Worm (Caenorhabditis elegans) whole organism, young adult: Measurements from ENCODE around the gene T02B11.9.
"Not testable (repeated sequence)": the region's sequence is repeated elsewhere in the genome, so short reads cannot be mapped to it uniquely, and the experiment has no call there.

Source experiments
- C06A6.2 ChIP-seq: fragments of 200-800 bp; sonication (Bioruptor generic); conservative IDR thresholded peaks from 2 replicates; pipeline ENCODE4 v1.3.6; 2022; ENCODE audit warnings: missing genetic modification characterization, missing compliant biosample characterization
- D2030.7 ChIP-seq: fragments of 200-800 bp; sonication (Bioruptor generic); IDR thresholded peaks from 2 replicates; pipeline ENCODE4 v1.3.6; 2022; ENCODE audit warnings: missing genetic modification reagents, missing genetic modification characterization, missing compliant biosample characterization
- F10E7.11 ChIP-seq: sonication (generic microtip); optimal IDR thresholded peaks from 2 replicates; lab custom pipeline; 2017; ENCODE audit warnings: mild to moderate bottlenecking, missing genetic modification characterization, moderate library complexity, missing compliant biosample characterization
- F37B4.10 ChIP-seq: fragments of 200-800 bp; sonication (Bioruptor generic); IDR thresholded peaks from 2 replicates; pipeline ENCODE4 v1.3.6; 2022; ENCODE audit warnings: missing genetic modification characterization, missing compliant biosample characterization
- F57A8.1 ChIP-seq: fragments of 200-800 bp; sonication (Bioruptor generic); optimal IDR thresholded peaks from 2 replicates; lab custom pipeline; 2018; ENCODE audit warnings: mild to moderate bottlenecking, missing genetic modification characterization, moderate library complexity, missing compliant biosample characterization
- K12H6.12 ChIP-seq: fragments of 200-800 bp; sonication (Bioruptor generic); optimal IDR thresholded peaks from 2 replicates; lab custom pipeline; 2018; ENCODE audit warnings: mild to moderate bottlenecking, missing genetic modification characterization, missing compliant biosample characterization
- Y53F4B.3 ChIP-seq: fragments of 200-800 bp; sonication (Bioruptor generic); IDR thresholded peaks from 2 replicates; pipeline ENCODE4 v1.3.6; 2022; ENCODE audit warnings: missing genetic modification reagents, missing genetic modification characterization, missing compliant biosample characterization
- Y53G8AR.9 ChIP-seq: fragments of 200-800 bp; sonication (Bioruptor generic); conservative IDR thresholded peaks from 2 replicates; pipeline ENCODE4 v1.3.6; 2022; ENCODE audit warnings: missing genetic modification reagents, missing genetic modification characterization, missing compliant biosample characterization
- ZK185.1 ChIP-seq: sonication (generic microtip); optimal IDR thresholded peaks from 2 replicates; lab custom pipeline; 2016; ENCODE audit warnings: mild to moderate bottlenecking, missing genetic modification characterization, missing compliant biosample characterization; ENCODE audit not compliant: poor library complexity, severe bottlenecking
- aptf-3 ChIP-seq: fragments of 200-800 bp; sonication (Bioruptor generic); IDR thresholded peaks from 2 replicates; pipeline ENCODE4 v1.3.6; 2022; ENCODE audit warnings: missing genetic modification characterization, missing compliant biosample characterization
- ceh-100 ChIP-seq: fragments of 200-800 bp; sonication (Bioruptor generic); IDR thresholded peaks from 2 replicates; pipeline ENCODE4 v1.3.6; 2022; ENCODE audit warnings: missing genetic modification reagents, missing genetic modification characterization, missing compliant biosample characterization
- ceh-58 ChIP-seq: fragments of 200-800 bp; sonication (Bioruptor generic); IDR thresholded peaks from 2 replicates; pipeline ENCODE4 v1.3.6; 2022; ENCODE audit warnings: missing genetic modification characterization, missing compliant biosample characterization
- ceh-91 ChIP-seq: fragments of 200-800 bp; sonication (Bioruptor generic); IDR thresholded peaks from 2 replicates; pipeline ENCODE4 v1.3.6; 2022; ENCODE audit warnings: missing genetic modification reagents, missing genetic modification characterization, missing compliant biosample characterization
- chd-7 ChIP-seq: sonication (generic microtip); optimal IDR thresholded peaks from 2 replicates; lab custom pipeline; 2016; ENCODE audit warnings: mild to moderate bottlenecking, missing genetic modification characterization, moderate library complexity, missing compliant biosample characterization
- die-1 ChIP-seq: sonication (generic microtip); optimal IDR thresholded peaks from 2 replicates; lab custom pipeline; 2016; ENCODE audit warnings: missing genotype, mild to moderate bottlenecking, missing genetic modification characterization, missing compliant biosample characterization
- dpff-1 ChIP-seq: sonication (generic microtip); optimal IDR thresholded peaks from 2 replicates; lab custom pipeline; 2017; ENCODE audit warnings: mild to moderate bottlenecking, missing genetic modification characterization, missing compliant biosample characterization
- efl-1 ChIP-seq: fragments of 150-350 bp; optimal IDR thresholded peaks from 2 replicates; lab custom pipeline; 2014; ENCODE audit warnings: missing biosample characterization, missing genetic modification reagents, missing genetic modification characterization
- egl-18 ChIP-seq: fragments of 200-800 bp; sonication (Bioruptor generic); IDR thresholded peaks from 2 replicates; pipeline ENCODE4 v1.3.6; 2022; ENCODE audit warnings: missing genetic modification reagents, missing genetic modification characterization, missing compliant biosample characterization
- egrh-3 ChIP-seq: fragments of 200-800 bp; sonication (Bioruptor generic); IDR thresholded peaks from 2 replicates; pipeline ENCODE4 v1.3.6; 2022; ENCODE audit warnings: missing genetic modification reagents, missing genetic modification characterization, missing compliant biosample characterization
- hrde-1 ChIP-seq: sonication (generic microtip); optimal IDR thresholded peaks from 2 replicates; lab custom pipeline; 2016; ENCODE audit warnings: missing genetic modification characterization, mild to moderate bottlenecking, missing compliant biosample characterization, moderate library complexity, missing genotype, missing genetic modification reagents, borderline replicate concordance
- hsf-1 ChIP-seq: fragments of 200-800 bp; sonication (Bioruptor generic); IDR thresholded peaks from 2 replicates; pipeline ENCODE4 v1.3.6; 2022; ENCODE audit warnings: missing genetic modification reagents, missing genetic modification characterization, missing compliant biosample characterization
- lag-1 ChIP-seq: fragments of 200-800 bp; sonication (Bioruptor generic); IDR thresholded peaks from 2 replicates; pipeline ENCODE4 v1.3.6; 2022; ENCODE audit warnings: missing genetic modification reagents, missing genetic modification characterization, missing compliant biosample characterization
- lin-40 ChIP-seq: sonication (generic microtip); optimal IDR thresholded peaks from 2 replicates; lab custom pipeline; 2016; ENCODE audit warnings: missing genetic modification characterization, mild to moderate bottlenecking, missing compliant biosample characterization, missing genotype, missing genetic modification reagents
- lir-1 ChIP-seq: fragments of 200-800 bp; sonication (Bioruptor generic); conservative IDR thresholded peaks from 2 replicates; pipeline ENCODE4 v1.3.6; 2022; ENCODE audit warnings: missing genetic modification reagents, missing genetic modification characterization, missing compliant biosample characterization
- madf-10 ChIP-seq: sonication (generic microtip); optimal IDR thresholded peaks from 2 replicates; lab custom pipeline; 2016; ENCODE audit warnings: mild to moderate bottlenecking, missing genetic modification characterization, missing compliant biosample characterization
- madf-3 ChIP-seq: fragments of 200-800 bp; sonication (Bioruptor generic); IDR thresholded peaks from 2 replicates; pipeline ENCODE4 v1.3.6; 2022; ENCODE audit warnings: missing genetic modification reagents, missing genetic modification characterization, missing compliant biosample characterization
- madf-8 ChIP-seq: fragments of 200-800 bp; sonication (Bioruptor generic); conservative IDR thresholded peaks from 2 replicates; pipeline ENCODE4 v1.3.6; 2022; ENCODE audit warnings: missing genetic modification reagents, missing genetic modification characterization, missing compliant biosample characterization
- mcd-1 ChIP-seq: fragments of 200-800 bp; sonication (Bioruptor generic); IDR thresholded peaks from 2 replicates; pipeline ENCODE4 v1.3.6; 2022; ENCODE audit warnings: missing genetic modification reagents, missing genetic modification characterization, missing compliant biosample characterization
- mel-28 ChIP-seq: sonication (generic microtip); optimal IDR thresholded peaks from 2 replicates; lab custom pipeline; 2016; ENCODE audit warnings: borderline replicate concordance, mild to moderate bottlenecking, missing genetic modification characterization, missing compliant biosample characterization
- mxl-1 ChIP-seq: sonication (generic microtip); optimal IDR thresholded peaks from 2 replicates; lab custom pipeline; 2016; ENCODE audit warnings: missing genetic modification characterization, missing compliant biosample characterization
- nfyb-1 ChIP-seq: fragments of 200-800 bp; sonication (Bioruptor generic); IDR thresholded peaks from 2 replicates; pipeline ENCODE4 v1.3.6; 2022; ENCODE audit warnings: missing genetic modification reagents, missing genetic modification characterization, missing compliant biosample characterization
- nhr-120 ChIP-seq: fragments of 200-800 bp; sonication (Bioruptor generic); IDR thresholded peaks from 2 replicates; pipeline ENCODE4 v1.3.6; 2022; ENCODE audit warnings: missing genetic modification characterization, missing compliant biosample characterization
- sdz-38 ChIP-seq: sonication (generic microtip); optimal IDR thresholded peaks from 2 replicates; lab custom pipeline; 2016; ENCODE audit warnings: missing genotype, missing genetic modification characterization, missing compliant biosample characterization
- snpc-1.3 ChIP-seq: sonication (generic microtip); optimal IDR thresholded peaks from 2 replicates; lab custom pipeline; 2017; ENCODE audit warnings: missing genetic modification characterization, mild to moderate bottlenecking, missing compliant biosample characterization, antibody characterized with exemption, moderate library complexity, missing genotype, missing genetic modification reagents; ENCODE audit not compliant: insufficient read depth
- snpc-3.4 ChIP-seq: sonication (generic microtip); optimal IDR thresholded peaks from 2 replicates; lab custom pipeline; 2017; ENCODE audit warnings: missing genetic modification characterization, mild to moderate bottlenecking, missing compliant biosample characterization, antibody characterized with exemption, moderate library complexity, missing genotype, missing genetic modification reagents
- sptf-2 ChIP-seq: fragments of 200-800 bp; sonication (Bioruptor generic); optimal IDR thresholded peaks from 2 replicates; lab custom pipeline; 2018; ENCODE audit warnings: mild to moderate bottlenecking, missing genetic modification characterization, missing compliant biosample characterization
- zfh-2 ChIP-seq: fragments of 200-800 bp; sonication (Bioruptor generic); conservative IDR thresholded peaks from 2 replicates; pipeline ENCODE4 v1.3.6; 2022; ENCODE audit warnings: missing genetic modification reagents, missing genetic modification characterization, missing compliant biosample characterization
- ztf-28 ChIP-seq: fragments of 200-800 bp; sonication (Bioruptor generic); IDR thresholded peaks from 2 replicates; pipeline ENCODE4 v1.3.6; 2022; ENCODE audit warnings: missing genetic modification reagents, missing genetic modification characterization, missing compliant biosample characterization
- ztf-3 ChIP-seq: fragments of 200-800 bp; sonication (Bioruptor generic); optimal IDR thresholded peaks from 2 replicates; lab custom pipeline; 2018; ENCODE audit warnings: mild to moderate bottlenecking, missing genetic modification characterization, missing compliant biosample characterization

The T02B11.9 gene

DNA sequence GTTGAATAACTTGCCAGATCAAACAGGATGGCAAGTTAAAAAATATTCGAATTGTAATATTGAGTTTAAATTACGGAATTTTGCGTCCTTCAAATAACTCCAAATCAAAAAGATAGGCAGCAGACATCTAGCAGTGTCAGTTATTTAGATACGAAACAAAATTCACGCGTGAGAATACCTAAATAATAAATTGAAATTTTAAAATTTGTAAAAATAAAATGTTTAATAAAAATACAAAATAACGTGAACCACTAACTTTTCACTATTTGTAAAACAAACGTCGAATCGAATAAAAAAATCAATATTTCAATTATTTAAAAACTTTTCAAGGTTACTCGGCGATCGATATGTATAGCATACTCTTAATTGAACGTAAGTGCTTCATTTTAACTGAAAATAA lies at the start of gene T02B11.9:
TSS of gene T02B11.9 (plus strand) at position 301 of the 400 bp plus-strand sequence.
- TF ChIP-seq ceh-100 (no peak), K12H6.12 (tag; lab: Kevin White, UChicago) (no peak), C06A6.2 (GFP tag; lab: Robert Waterston, UW) (no peak), snpc-3.4 (no peak), sdz-38 (tag; lab: Kevin White, UChicago) (no peak), lir-1 (GFP tag; lab: Robert Waterston, UW) (no peak), F10E7.11 (no peak), lin-40 (no peak), sptf-2 (GFP tag; lab: Kevin White, UChicago) (no peak)
- TF ChIP-seq, all 124 proteins: peak for 0

DNA sequence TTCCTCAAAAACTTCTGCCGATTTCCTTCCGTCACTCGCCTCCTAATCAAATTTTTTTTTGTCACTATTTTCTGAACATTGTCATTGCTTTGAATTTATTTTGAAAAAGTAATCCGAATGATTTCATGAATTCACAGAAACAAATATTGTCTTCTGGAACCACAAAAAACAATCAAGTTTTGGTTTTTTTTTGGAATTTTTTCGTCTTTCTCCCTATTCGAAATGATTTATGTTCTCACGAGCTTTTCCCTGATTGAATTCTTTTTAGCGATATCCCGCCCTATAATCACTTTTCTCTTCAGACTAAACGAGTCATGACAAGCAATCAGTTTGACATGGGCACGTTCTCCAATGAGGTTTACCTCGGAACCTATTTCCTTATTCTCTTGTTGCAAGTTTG lies 42.7 kb upstream of the T02B11.9 start, which contains the start of gene F41H8.1:
TSS of gene F41H8.1 (plus strand) at position 301 of the 400 bp plus-strand sequence.
- TF ChIP-seq snpc-1.3 (tag; lab: Kevin White, UChicago) (no peak), ZK185.1 (no peak), nhr-120 (GFP tag; lab: Robert Waterston, UW) (no peak), D2030.7 (no peak), madf-3 (GFP tag; lab: Robert Waterston, UW) (no peak), ceh-91 (no peak), madf-8 (GFP tag; lab: Robert Waterston, UW) (no peak), ceh-100 (no peak), dpff-1 (tag; lab: Kevin White, UChicago) (no peak), ztf-3 (GFP tag; lab: Kevin White, UChicago) (no peak), lir-1 (GFP tag; lab: Robert Waterston, UW) (no peak)

DNA sequence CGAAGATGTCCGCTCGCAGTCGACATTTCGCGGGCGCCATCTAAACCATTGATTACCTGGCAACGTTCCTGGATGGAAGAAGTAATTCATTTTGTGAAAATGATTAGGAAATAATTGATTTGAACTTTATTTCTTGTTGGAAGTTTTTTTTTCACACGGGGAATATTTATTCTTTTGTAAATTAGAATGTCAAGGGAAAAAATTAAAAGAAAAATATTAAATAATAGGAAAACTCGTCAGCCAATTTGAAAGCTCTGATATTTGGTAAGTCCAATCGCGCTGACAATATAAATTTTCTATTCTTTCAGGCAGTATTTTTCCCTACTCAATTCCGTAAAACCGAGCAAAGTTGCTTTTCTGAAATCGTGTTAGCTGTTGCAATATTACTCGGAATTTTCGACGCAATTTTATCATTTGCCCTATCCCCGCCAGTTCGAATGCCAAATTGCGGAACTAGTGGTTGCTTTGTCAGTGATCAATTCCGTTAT lies 37.0 kb upstream of the T02B11.9 start, which contains the start of the genes K09C6.7 and K09C6.10:
TSS of gene K09C6.7 (minus strand) at position 101 of the 488 bp plus-strand sequence.
TSS of gene K09C6.10 (plus strand) at position 438 of the 488 bp plus-strand sequence.
- not testable (repeated sequence) for TF ChIP-seq F10E7.11; egl-18 (GFP tag; lab: Robert Waterston, UW); hrde-1 (tag; lab: Kevin White, UChicago)

DNA sequence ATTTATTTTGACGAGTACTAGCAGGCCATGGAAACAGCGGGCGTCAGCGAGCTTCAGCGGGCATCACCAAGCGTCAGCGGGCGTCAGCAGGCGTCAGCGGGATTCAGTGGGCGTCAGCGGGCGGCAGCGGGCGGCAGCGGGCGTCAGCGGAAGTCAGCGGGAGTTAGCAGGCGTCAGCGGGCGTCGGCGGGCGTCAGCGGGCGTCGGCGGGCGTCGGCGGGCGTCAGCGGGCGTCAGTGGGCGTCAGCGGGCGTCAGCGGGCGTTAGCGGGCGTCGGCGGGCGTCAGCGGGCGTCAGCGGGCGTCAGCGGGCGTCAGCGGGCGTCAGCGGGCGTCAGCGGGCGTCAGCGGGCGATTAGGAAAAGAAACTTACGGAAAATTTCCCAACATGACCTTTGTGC lies 33.4 kb upstream of the T02B11.9 start:
- 0 out of 2 replicates have a peak, but pooled peaks have one; percentile 14 for TF ChIP-seq D2030.7
- TF ChIP-seq mcd-1 (GFP tag; lab: Robert Waterston, UW) = peak; percentile 59; the same call in 1 of the 2 replicates
- no peak for TF ChIP-seq ztf-28 (GFP tag; lab: Robert Waterston, UW)
- peak; percentile 89 for TF ChIP-seq zfh-2 (GFP tag; lab: Robert Waterston, UW)
- peak; percentile 100 for TF ChIP-seq egrh-3
- no peak for TF ChIP-seq chd-7 (tag; lab: Kevin White, UChicago)

DNA sequence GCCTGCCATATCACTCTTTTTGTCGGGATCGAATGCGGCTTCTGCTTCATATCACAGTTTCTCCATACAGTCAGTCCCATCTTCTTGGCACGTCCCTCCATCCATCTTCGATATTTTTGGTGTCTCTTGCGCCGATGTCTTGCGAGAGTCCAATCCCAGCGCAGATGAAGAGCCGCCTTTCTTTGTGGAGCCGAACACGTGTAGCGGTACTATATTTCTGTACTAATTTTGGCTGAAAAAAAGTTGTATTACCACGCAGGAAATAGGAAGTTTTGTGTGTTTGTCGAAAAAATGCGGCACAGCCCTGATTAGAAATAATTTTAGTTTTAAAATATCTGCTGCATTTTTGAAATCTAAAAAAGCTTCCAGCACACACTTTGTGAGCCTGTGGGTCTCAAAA lies 32.9 kb upstream of the T02B11.9 start, which contains the start of gene K09C6.8:
TSS of gene K09C6.8 (minus strand) at position 101 of the 400 bp plus-strand sequence.
- TF ChIP-seq nfyb-1, nhr-120, mcd-1 (GFP tag; lab: Robert Waterston, UW): not testable (repeated sequence)

DNA sequence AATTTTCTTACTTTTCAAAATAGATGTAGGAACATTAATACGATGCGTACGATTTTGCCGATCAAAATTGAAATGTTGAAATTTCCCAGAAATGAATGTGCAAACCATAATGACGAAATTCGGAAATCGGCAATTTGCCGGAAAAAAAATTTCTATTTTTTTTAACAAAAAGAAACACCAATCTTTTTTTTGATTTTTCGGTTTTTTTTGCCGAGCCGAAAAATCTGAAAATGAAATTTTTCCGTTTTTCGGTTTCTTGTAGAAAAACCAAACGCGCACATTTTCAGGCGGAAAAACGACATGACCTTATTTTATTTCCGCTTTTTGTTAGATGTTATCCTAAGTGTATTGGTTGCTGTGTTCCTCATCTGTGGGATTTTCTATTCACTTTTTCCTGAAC lies 28.5 kb upstream of the T02B11.9 start, which contains the start of gene srbc-13:
TSS of gene srbc-13 (plus strand) at position 301 of the 400 bp plus-strand sequence.
- TF ChIP-seq ceh-58 (GFP tag; lab: Robert Waterston, UW) = no peak
- TF ChIP-seq F37B4.10 = no peak
- TF ChIP-seq F57A8.1 (GFP tag; lab: Kevin White, UChicago) = no peak
- TF ChIP-seq lag-1 = no peak
- no peak for TF ChIP-seq efl-1 (GFP tag; lab: Kevin White, UChicago)
- no peak for TF ChIP-seq Y53G8AR.9 (GFP tag; lab: Robert Waterston, UW)
- no peak for TF ChIP-seq mxl-1 (tag; lab: Kevin White, UChicago)
- no peak for TF ChIP-seq madf-10 (tag; lab: Kevin White, UChicago)
- TF ChIP-seq hsf-1 (GFP tag; lab: Robert Waterston, UW) = no peak
- no peak for TF ChIP-seq chd-7 (tag; lab: Kevin White, UChicago)
- no peak for TF ChIP-seq aptf-3 (GFP tag; lab: Robert Waterston, UW)
- TF ChIP-seq madf-8 (GFP tag; lab: Robert Waterston, UW) = no peak
- TF ChIP-seq zfh-2 (GFP tag; lab: Robert Waterston, UW) = no peak
- TF ChIP-seq lir-1 (GFP tag; lab: Robert Waterston, UW) = no peak
- TF ChIP-seq Y53F4B.3 (GFP tag; lab: Robert Waterston, UW) = no peak
- no peak for TF ChIP-seq die-1 (tag; lab: Kevin White, UChicago)
- TF ChIP-seq mel-28 (tag; lab: Kevin White, UChicago) = no peak
- TF ChIP-seq, all 124 proteins: peak for 0
